Fruit fly (Drosophila melanogaster) S2 (cell line): ENCODE measurements around the gene RpS13.

ENCODE experiments used
- CG8478 ChIP-seq: fragments of >200 bp; optimal IDR thresholded peaks from 2 replicates; lab custom pipeline; 2018
- CTCF ChIP-seq, 2 experiments: fragments of >200 bp; optimal IDR thresholded peaks; 2 replicates each; lab custom pipeline; 2018

DNA sequence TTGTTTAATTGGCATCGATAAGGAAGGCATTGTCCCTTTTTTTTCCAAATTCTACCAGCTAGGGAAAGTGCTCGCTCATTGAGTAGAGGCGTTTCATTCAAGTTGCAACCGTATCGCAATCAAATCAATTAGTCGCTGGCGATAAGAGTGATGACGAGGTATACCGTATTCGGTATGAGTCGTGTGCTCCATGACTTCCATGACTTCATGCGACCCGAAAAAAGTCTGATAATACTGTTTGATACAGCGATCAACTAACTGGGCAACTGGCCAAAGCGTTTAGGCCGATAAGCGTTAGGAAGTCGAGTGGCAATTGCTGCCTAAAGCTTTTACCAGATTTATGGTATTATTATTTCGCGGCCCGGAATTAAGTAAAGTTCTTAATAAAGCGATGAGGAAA, 19.9 kb downstream of the RpS13 start:
- TF ChIP-seq CTCF (optimal IDR thresholded peaks at IDR 0.05; lab: Kevin White, UChicago) (no peak), CG8478 (lab: Kevin White, UChicago) (no peak)
